Worm (Caenorhabditis elegans) whole organism, young adult: ENCODE data around the gene Y48G9A.9.

Source experiments
- B0261.1 ChIP-seq: sonication (generic microtip); optimal IDR thresholded peaks from 2 replicates; lab custom pipeline; 2016; ENCODE audit warnings: mild to moderate bottlenecking, missing genetic modification characterization, moderate library complexity, missing compliant biosample characterization
- B0336.3 ChIP-seq: fragments of 200-800 bp; sonication (Bioruptor generic); IDR thresholded peaks from 2 replicates; pipeline ENCODE4 v1.3.6; 2022; ENCODE audit warnings: missing genetic modification characterization, missing compliant biosample characterization
- F49E8.2 ChIP-seq: sonication (generic microtip); optimal IDR thresholded peaks from 3 replicates; lab custom pipeline; 2017; ENCODE audit warnings: missing genetic modification characterization, mild to moderate bottlenecking, missing compliant biosample characterization, antibody characterized with exemption, moderate library complexity; ENCODE audit not compliant: insufficient read depth
- F52B5.7 ChIP-seq: sonication (generic microtip); optimal IDR thresholded peaks from 2 replicates; lab custom pipeline; 2016; ENCODE audit warnings: mild to moderate bottlenecking, missing genetic modification characterization, missing compliant biosample characterization
- K11D2.4 ChIP-seq: fragments of 200-800 bp; sonication (Bioruptor generic); IDR thresholded peaks from 2 replicates; pipeline ENCODE4 v1.3.6; 2022; ENCODE audit warnings: missing genetic modification reagents, missing genetic modification characterization, missing compliant biosample characterization
- T07F8.4 ChIP-seq: sonication (generic microtip); optimal IDR thresholded peaks from 2 replicates; lab custom pipeline; 2016; ENCODE audit warnings: mild to moderate bottlenecking, missing genetic modification characterization, moderate library complexity, missing compliant biosample characterization
- Y53F4B.3 ChIP-seq: fragments of 200-800 bp; sonication (Bioruptor generic); IDR thresholded peaks from 2 replicates; pipeline ENCODE4 v1.3.6; 2022; ENCODE audit warnings: missing genetic modification reagents, missing genetic modification characterization, missing compliant biosample characterization
- aptf-2 ChIP-seq: fragments of 200-800 bp; sonication (Bioruptor generic); conservative IDR thresholded peaks from 2 replicates; pipeline ENCODE4 v1.3.6; 2022; ENCODE audit warnings: missing genetic modification reagents, missing genetic modification characterization, missing compliant biosample characterization
- attf-3 ChIP-seq: fragments of 200-800 bp; sonication (Bioruptor generic); conservative IDR thresholded peaks from 2 replicates; pipeline ENCODE4 v1.3.6; 2022; ENCODE audit warnings: missing genetic modification reagents, missing genetic modification characterization, missing compliant biosample characterization
- attf-5 ChIP-seq: fragments of 200-800 bp; sonication (Bioruptor generic); optimal IDR thresholded peaks from 2 replicates; lab custom pipeline; 2018; ENCODE audit warnings: mild to moderate bottlenecking, missing genetic modification characterization, missing compliant biosample characterization
- attf-6 ChIP-seq: fragments of 200-800 bp; sonication (Bioruptor generic); IDR thresholded peaks from 2 replicates; pipeline ENCODE4 v1.3.6; 2022; ENCODE audit warnings: missing genetic modification reagents, missing genetic modification characterization, missing compliant biosample characterization
- cebp-2 ChIP-seq: fragments of 200-800 bp; sonication (Bioruptor generic); IDR thresholded peaks from 2 replicates; pipeline ENCODE4 v1.3.6; 2022; ENCODE audit warnings: missing genetic modification characterization, missing compliant biosample characterization
- ceh-58 ChIP-seq: fragments of 200-800 bp; sonication (Bioruptor generic); IDR thresholded peaks from 2 replicates; pipeline ENCODE4 v1.3.6; 2022; ENCODE audit warnings: missing genetic modification characterization, missing compliant biosample characterization
- die-1 ChIP-seq: sonication (generic microtip); optimal IDR thresholded peaks from 2 replicates; lab custom pipeline; 2016; ENCODE audit warnings: missing genotype, mild to moderate bottlenecking, missing genetic modification characterization, missing compliant biosample characterization
- efl-1 ChIP-seq: fragments of 150-350 bp; optimal IDR thresholded peaks from 2 replicates; lab custom pipeline; 2014; ENCODE audit warnings: missing biosample characterization, missing genetic modification reagents, missing genetic modification characterization
- egl-18 ChIP-seq: fragments of 200-800 bp; sonication (Bioruptor generic); IDR thresholded peaks from 2 replicates; pipeline ENCODE4 v1.3.6; 2022; ENCODE audit warnings: missing genetic modification reagents, missing genetic modification characterization, missing compliant biosample characterization
- egrh-3 ChIP-seq: fragments of 200-800 bp; sonication (Bioruptor generic); IDR thresholded peaks from 2 replicates; pipeline ENCODE4 v1.3.6; 2022; ENCODE audit warnings: missing genetic modification reagents, missing genetic modification characterization, missing compliant biosample characterization
- fkh-3 ChIP-seq: sonication (generic microtip); optimal IDR thresholded peaks from 2 replicates; lab custom pipeline; 2016; ENCODE audit warnings: mild to moderate bottlenecking, missing genetic modification characterization, missing compliant biosample characterization
- him-1 ChIP-seq: sonication (generic microtip); optimal IDR thresholded peaks from 2 replicates; lab custom pipeline; 2016; ENCODE audit warnings: missing genotype, missing genetic modification reagents, missing genetic modification characterization, missing compliant biosample characterization
- hlh-26 ChIP-seq: fragments of 200-800 bp; sonication (Bioruptor generic); conservative IDR thresholded peaks from 2 replicates; pipeline ENCODE4 v1.3.6; 2022; ENCODE audit warnings: missing genetic modification reagents, missing genetic modification characterization, missing compliant biosample characterization
- hsf-1 ChIP-seq: fragments of 200-800 bp; sonication (Bioruptor generic); IDR thresholded peaks from 2 replicates; pipeline ENCODE4 v1.3.6; 2022; ENCODE audit warnings: missing genetic modification reagents, missing genetic modification characterization, missing compliant biosample characterization
- lag-1 ChIP-seq: fragments of 200-800 bp; sonication (Bioruptor generic); IDR thresholded peaks from 2 replicates; pipeline ENCODE4 v1.3.6; 2022; ENCODE audit warnings: missing genetic modification reagents, missing genetic modification characterization, missing compliant biosample characterization
- lin-26 ChIP-seq: fragments of 200-800 bp; sonication (Bioruptor generic); IDR thresholded peaks from 2 replicates; pipeline ENCODE4 v1.3.6; 2022; ENCODE audit warnings: missing genetic modification reagents, missing genetic modification characterization, missing compliant biosample characterization
- lsy-27 ChIP-seq: sonication (generic microtip); optimal IDR thresholded peaks from 2 replicates; lab custom pipeline; 2017; ENCODE audit warnings: missing genetic modification characterization, mild to moderate bottlenecking, missing compliant biosample characterization, antibody characterized with exemption, missing genotype, borderline replicate concordance; ENCODE audit not compliant: insufficient read depth
- mcd-1 ChIP-seq: fragments of 200-800 bp; sonication (Bioruptor generic); IDR thresholded peaks from 2 replicates; pipeline ENCODE4 v1.3.6; 2022; ENCODE audit warnings: missing genetic modification reagents, missing genetic modification characterization, missing compliant biosample characterization
- nhr-27 ChIP-seq: fragments of 200-800 bp; sonication (Bioruptor generic); optimal IDR thresholded peaks from 2 replicates; lab custom pipeline; 2018; ENCODE audit warnings: mild to moderate bottlenecking, missing genetic modification characterization, moderate library complexity, missing compliant biosample characterization
- pbrm-1 ChIP-seq: fragments of 200-800 bp; sonication (Bioruptor generic); IDR thresholded peaks from 2 replicates; pipeline ENCODE4 v1.3.6; 2022; ENCODE audit warnings: missing genetic modification reagents, missing genetic modification characterization, missing compliant biosample characterization
- snpc-1.3 ChIP-seq: sonication (generic microtip); optimal IDR thresholded peaks from 2 replicates; lab custom pipeline; 2017; ENCODE audit warnings: missing genetic modification characterization, mild to moderate bottlenecking, missing compliant biosample characterization, antibody characterized with exemption, moderate library complexity, missing genotype, missing genetic modification reagents; ENCODE audit not compliant: insufficient read depth
- snpc-3.4 ChIP-seq: sonication (generic microtip); optimal IDR thresholded peaks from 2 replicates; lab custom pipeline; 2017; ENCODE audit warnings: missing genetic modification characterization, mild to moderate bottlenecking, missing compliant biosample characterization, antibody characterized with exemption, moderate library complexity, missing genotype, missing genetic modification reagents
- sptf-2 ChIP-seq: fragments of 200-800 bp; sonication (Bioruptor generic); optimal IDR thresholded peaks from 2 replicates; lab custom pipeline; 2018; ENCODE audit warnings: mild to moderate bottlenecking, missing genetic modification characterization, missing compliant biosample characterization
- tbp1 ChIP-seq: fragments of 200-800 bp; sonication (Bioruptor generic); optimal IDR thresholded peaks from 2 replicates; lab custom pipeline; 2018; ENCODE audit warnings: mild to moderate bottlenecking, missing genetic modification characterization, missing compliant biosample characterization
- unc-130 ChIP-seq: sonication (generic microtip); optimal IDR thresholded peaks from 2 replicates; lab custom pipeline; 2016; ENCODE audit warnings: missing genetic modification reagents, missing genetic modification characterization, missing compliant biosample characterization
- unc-62 ChIP-seq: fragments of 150-350 bp; optimal IDR thresholded peaks from 2 replicates; lab custom pipeline; 2014; ENCODE audit warnings: missing biosample characterization, missing genetic modification reagents, missing genetic modification characterization
- zfh-2 ChIP-seq: fragments of 200-800 bp; sonication (Bioruptor generic); conservative IDR thresholded peaks from 2 replicates; pipeline ENCODE4 v1.3.6; 2022; ENCODE audit warnings: missing genetic modification reagents, missing genetic modification characterization, missing compliant biosample characterization
- zim-3 ChIP-seq: sonication (generic microtip); optimal IDR thresholded peaks from 2 replicates; lab custom pipeline; 2017; ENCODE audit warnings: mild to moderate bottlenecking, missing genetic modification characterization, moderate library complexity, missing compliant biosample characterization
- ztf-22 ChIP-seq: fragments of 200-800 bp; sonication (Bioruptor generic); optimal IDR thresholded peaks from 2 replicates; lab custom pipeline; 2018; ENCODE audit warnings: mild to moderate bottlenecking, missing genetic modification characterization, moderate library complexity, missing compliant biosample characterization
- ztf-26 ChIP-seq: sonication (generic microtip); optimal IDR thresholded peaks from 2 replicates; lab custom pipeline; 2017; ENCODE audit warnings: missing genetic modification characterization, missing compliant biosample characterization
- ztf-28 ChIP-seq: fragments of 200-800 bp; sonication (Bioruptor generic); IDR thresholded peaks from 2 replicates; pipeline ENCODE4 v1.3.6; 2022; ENCODE audit warnings: missing genetic modification reagents, missing genetic modification characterization, missing compliant biosample characterization

The Y48G9A.9 gene

DNA sequence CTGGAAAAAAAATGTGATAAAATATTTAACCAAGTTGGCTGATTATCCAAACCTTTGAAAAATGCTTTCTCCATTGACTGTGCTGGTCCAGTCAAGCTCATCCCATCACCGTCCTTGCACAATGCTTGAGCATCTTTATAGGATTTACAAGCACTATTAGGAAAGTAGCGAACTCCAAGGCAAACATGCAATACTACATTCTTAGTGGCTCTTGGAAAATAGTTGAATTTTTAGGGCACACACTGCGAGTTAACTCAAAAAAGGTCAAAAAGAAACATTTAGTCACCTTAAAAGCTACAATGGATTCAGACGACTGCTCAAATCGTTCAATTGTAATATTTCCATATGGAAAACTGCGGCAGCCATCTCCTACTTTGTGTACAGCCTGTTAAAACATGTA is 38.4 kb upstream of the Y48G9A.9 start, which contains the start of gene M01E10.3:
Gene M01E10.3, minus strand, starts transcription at position 101 of the 400 bp plus-strand sequence.
- no peak for TF ChIP-seq lsy-27
- no peak for TF ChIP-seq him-1
- TF ChIP-seq Y53F4B.3 (GFP tag; lab: Robert Waterston, UW) = no peak
- TF ChIP-seq nhr-27 (tag; lab: Kevin White, UChicago) = no peak
- TF ChIP-seq F49E8.2 = no peak
- no peak for TF ChIP-seq B0261.1 (tag; lab: Kevin White, UChicago)
- TF ChIP-seq hlh-26 (GFP tag; lab: Robert Waterston, UW) = no peak
- no peak for TF ChIP-seq snpc-3.4 (tag; lab: Kevin White, UChicago)
- TF ChIP-seq sptf-2 (GFP tag; lab: Kevin White, UChicago) = no peak
- TF ChIP-seq K11D2.4 = no peak
- no peak for TF ChIP-seq fkh-3
- TF ChIP-seq snpc-1.3 (tag; lab: Kevin White, UChicago) = no peak
- TF ChIP-seq, all 124 proteins: peak for 0

DNA sequence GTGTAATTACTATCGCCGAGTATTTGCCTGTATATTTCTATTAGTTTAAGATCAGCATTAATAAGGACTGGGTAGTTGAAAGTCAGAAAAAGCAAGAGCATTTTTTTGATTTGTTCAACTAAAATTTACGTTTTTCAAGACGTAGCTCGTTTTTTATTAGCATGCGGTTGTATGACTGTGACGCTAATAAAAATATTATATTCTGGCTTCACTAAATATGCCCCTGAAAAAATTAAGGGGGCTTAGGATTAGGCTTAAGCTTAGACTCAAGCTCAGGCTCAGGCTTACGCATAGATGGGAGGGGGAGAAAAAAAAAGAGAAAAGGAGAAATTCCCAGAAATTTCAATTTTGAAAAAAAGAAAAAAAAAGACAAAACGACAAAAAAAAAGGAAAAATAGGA is 34.9 kb upstream of the Y48G9A.9 start, which contains the start of gene Y39A3A.2:
Gene Y39A3A.2, minus strand, starts transcription at position 101 of the 400 bp plus-strand sequence.
- TF ChIP-seq mcd-1 (GFP tag; lab: Robert Waterston, UW) = no peak
- TF ChIP-seq zim-3 (tag; lab: Kevin White, UChicago) = no peak
- no peak for TF ChIP-seq K11D2.4
- no peak for TF ChIP-seq egrh-3
- TF ChIP-seq cebp-2 = no peak
- no peak for TF ChIP-seq T07F8.4 (tag; lab: Kevin White, UChicago)
- TF ChIP-seq pbrm-1 (GFP tag; lab: Robert Waterston, UW) = no peak
- no peak for TF ChIP-seq attf-3 (GFP tag; lab: Robert Waterston, UW)
- TF ChIP-seq lag-1 (GFP tag; lab: Robert Waterston, UW) = no peak
- TF ChIP-seq egl-18 = no peak
- TF ChIP-seq unc-62 = no peak
- TF ChIP-seq him-1 = no peak
- TF ChIP-seq ceh-58 = no peak

DNA sequence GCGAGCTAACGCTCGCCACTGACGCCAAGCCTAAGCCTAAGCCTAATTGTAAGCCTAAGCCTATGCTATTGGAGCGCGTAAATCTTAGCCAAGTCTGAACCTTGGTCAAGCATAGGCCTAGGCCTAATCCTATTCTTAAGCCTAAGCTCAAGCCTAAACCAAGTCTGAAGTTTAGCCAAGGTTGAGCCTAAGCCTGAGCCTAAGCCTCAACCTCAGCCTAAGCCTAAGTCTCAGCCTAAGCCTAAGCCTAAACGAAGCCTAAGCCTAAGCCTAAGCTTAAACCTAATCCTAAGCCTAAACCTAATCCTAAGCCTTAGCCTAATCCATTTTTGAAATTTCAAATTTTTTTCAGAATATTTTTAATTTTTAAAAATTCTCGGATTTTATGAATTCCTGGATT is 32.4 kb upstream of the Y48G9A.9 start:
- TF ChIP-seq him-1 (no peak), zfh-2 (GFP tag; lab: Robert Waterston, UW) (no peak), ztf-22 (GFP tag; lab: Kevin White, UChicago) (no peak), tbp1 (GFP tag; lab: Kevin White, UChicago) (no peak), attf-5 (GFP tag; lab: Kevin White, UChicago) (no peak), attf-6 (no peak), F52B5.7 (tag; lab: Kevin White, UChicago) (no peak), F49E8.2 (no peak), aptf-2 (GFP tag; lab: Robert Waterston, UW) (no peak), lin-26 (GFP tag; lab: Robert Waterston, UW) (no peak), efl-1 (no peak), ztf-26 (tag; lab: Kevin White, UChicago) (no peak), unc-130 (GFP tag; lab: Kevin White, UChicago) (no peak), hsf-1 (GFP tag; lab: Robert Waterston, UW) (no peak), snpc-1.3 (tag; lab: Kevin White, UChicago) (no peak), die-1 (tag; lab: Kevin White, UChicago) (no peak), B0336.3 (GFP tag; lab: Robert Waterston, UW) (no peak), ztf-28 (GFP tag; lab: Robert Waterston, UW) (no peak)
